Worm (Caenorhabditis elegans): ENCODE results near the gene R13A1.3.

DNA sequence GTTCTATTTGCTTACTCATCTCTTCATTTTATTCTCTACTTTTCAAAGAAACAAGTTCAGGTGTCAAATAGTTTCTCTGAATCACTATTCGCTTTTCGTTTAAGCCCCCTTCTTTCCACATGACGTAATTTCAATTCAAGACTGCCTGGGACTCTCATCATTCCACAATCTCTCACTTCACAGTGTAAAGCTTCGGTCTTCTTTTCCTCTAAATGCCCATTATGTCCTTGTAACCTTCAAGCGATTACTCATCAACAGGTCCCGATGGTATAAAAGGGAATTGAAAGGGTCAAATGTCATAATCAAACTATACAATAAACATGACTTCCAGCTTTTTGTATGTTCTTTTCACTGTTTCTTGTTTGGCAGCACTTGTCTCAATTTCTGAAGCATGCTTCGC, 24.9 kb upstream of the R13A1.3 start, which contains the start of gene C42D4.3:
- TF ChIP-seq unc-120 (tag; optimal IDR thresholded peaks at IDR 0.05; ENCODE audit: poor library complexity, severe bottlenecking) (no peak), ces-1 (GFP tag; optimal IDR thresholded peaks at IDR 0.05) (no peak), unc-39 (tag; optimal IDR thresholded peaks at IDR 0.05) (no peak), snpc-4 (tag; optimal IDR thresholded peaks at IDR 0.05) (no peak), nhr-237 (tag; optimal IDR thresholded peaks at IDR 0.05) (no peak), unc-62 (GFP tag; optimal IDR thresholded peaks at IDR 0.05) (no peak), lsy-2 (tag; optimal IDR thresholded peaks at IDR 0.05) (no peak), hlh-1 (tag; optimal IDR thresholded peaks at IDR 0.05) (no peak), elt-3 (tag; optimal IDR thresholded peaks at IDR 0.05) (no peak), blmp-1 (tag; optimal IDR thresholded peaks at IDR 0.05) (no peak), nhr-76 (tag; optimal IDR thresholded peaks at IDR 0.05) (no peak)
